Fruit fly (Drosophila melanogaster) whole organism, adult: ENCODE data around the gene CG13658.
A peak's percentile ranks its signal among the peaks of the same experiment; 100 is the strongest.

Experiments used
- CG11617 ChIP-seq: fragments of 200-800 bp; sonication (Bioruptor generic); optimal IDR thresholded peaks from 2 replicates; lab custom pipeline; 2017; ENCODE audit warnings: mild to moderate bottlenecking, missing biosample characterization, missing genetic modification reagents, missing genetic modification characterization
- CG12768 ChIP-seq: fragments of 200-800 bp; sonication (Bioruptor generic); optimal IDR thresholded peaks from 2 replicates; lab custom pipeline; 2017; ENCODE audit warnings: missing biosample characterization, missing genetic modification characterization, mild to moderate bottlenecking, moderate library complexity, missing genetic modification reagents
- CG14711 ChIP-seq: fragments of 200-800 bp; sonication (Bioruptor generic); optimal IDR thresholded peaks from 2 replicates; lab custom pipeline; 2018; ENCODE audit warnings: missing biosample characterization, mild to moderate bottlenecking, missing genetic modification characterization, moderate library complexity
- CG1620 ChIP-seq: fragments of 200-800 bp; sonication (Bioruptor generic); optimal IDR thresholded peaks from 2 replicates; lab custom pipeline; 2016; ENCODE audit warnings: missing biosample characterization, missing genetic modification characterization
- CG33017 ChIP-seq: fragments of 200-800 bp; sonication (Bioruptor generic); optimal IDR thresholded peaks from 2 replicates; lab custom pipeline; 2018; ENCODE audit warnings: missing biosample characterization, mild to moderate bottlenecking, missing genetic modification characterization, moderate library complexity
- CG5204 ChIP-seq: fragments of 200-800 bp; sonication (Bioruptor generic); optimal IDR thresholded peaks from 2 replicates; lab custom pipeline; 2016; ENCODE audit warnings: missing biosample characterization, missing genetic modification characterization
- CG7045 ChIP-seq: fragments of 200-800 bp; sonication (Bioruptor generic); optimal IDR thresholded peaks from 2 replicates; lab custom pipeline; 2017; ENCODE audit warnings: missing biosample characterization, mild to moderate bottlenecking, missing genetic modification characterization
- CG7101 ChIP-seq: fragments of 200-800 bp; sonication (Bioruptor generic); optimal IDR thresholded peaks from 2 replicates; lab custom pipeline; 2018; ENCODE audit warnings: missing biosample characterization, mild to moderate bottlenecking, missing genetic modification characterization, moderate library complexity
- Clk ChIP-seq: fragments of 200-800 bp; sonication (Bioruptor generic); optimal IDR thresholded peaks from 2 replicates; lab custom pipeline; 2017; ENCODE audit warnings: missing biosample characterization, missing genetic modification characterization
- Crg-1 ChIP-seq: fragments of 200-800 bp; sonication (Bioruptor generic); optimal IDR thresholded peaks from 2 replicates; lab custom pipeline; 2016; ENCODE audit warnings: missing biosample characterization, missing genetic modification characterization
- Hr96 ChIP-seq: fragments of 200-800 bp; sonication (Bioruptor generic); optimal IDR thresholded peaks from 2 replicates; lab custom pipeline; 2016; ENCODE audit warnings: missing biosample characterization, missing genetic modification characterization
- Mnt ChIP-seq: fragments of 200-800 bp; sonication (Bioruptor generic); optimal IDR thresholded peaks from 2 replicates; lab custom pipeline; 2016; ENCODE audit warnings: missing biosample characterization, mild to moderate bottlenecking, missing genetic modification characterization
- bab1 ChIP-seq: fragments of 200-800 bp; sonication (Bioruptor generic); optimal IDR thresholded peaks from 3 replicates; lab custom pipeline; 2019; ENCODE audit warnings: missing biosample characterization, mild to moderate bottlenecking, missing genetic modification characterization, moderate library complexity
- cic ChIP-seq: fragments of 200-800 bp; sonication (Bioruptor generic); optimal IDR thresholded peaks from 2 replicates; lab custom pipeline; 2017; ENCODE audit warnings: missing biosample characterization, mild to moderate bottlenecking, missing genetic modification characterization, moderate library complexity
- cnc ChIP-seq, 2 experiments: fragments of >200 bp; optimal IDR thresholded peaks; 2 replicates each; lab custom pipeline; 2017
- kay ChIP-seq: fragments of 200-800 bp; sonication (Bioruptor generic); peaks from one replicate; lab custom pipeline; 2016; ENCODE audit warnings: missing biosample characterization, missing genetic modification characterization, borderline replicate concordance
- ovo ChIP-seq: fragments of 200-800 bp; sonication (Bioruptor generic); optimal IDR thresholded peaks from 2 replicates; lab custom pipeline; 2016; ENCODE audit warnings: missing biosample characterization, missing genetic modification characterization
- pad ChIP-seq: fragments of 200-800 bp; sonication (Bioruptor generic); optimal IDR thresholded peaks from 3 replicates; lab custom pipeline; 2017; ENCODE audit warnings: missing biosample characterization, missing genetic modification characterization, mild to moderate bottlenecking, moderate library complexity, missing genetic modification reagents
- tj ChIP-seq: fragments of 200-800 bp; sonication (Bioruptor generic); optimal IDR thresholded peaks from 3 replicates; lab custom pipeline; 2017; ENCODE audit warnings: missing biosample characterization, mild to moderate bottlenecking, missing genetic modification characterization, moderate library complexity
- toe ChIP-seq: fragments of 200-800 bp; sonication (Bioruptor generic); optimal IDR thresholded peaks from 2 replicates; lab custom pipeline; 2016; ENCODE audit warnings: missing biosample characterization, missing genetic modification characterization

CG13658 gene

DNA sequence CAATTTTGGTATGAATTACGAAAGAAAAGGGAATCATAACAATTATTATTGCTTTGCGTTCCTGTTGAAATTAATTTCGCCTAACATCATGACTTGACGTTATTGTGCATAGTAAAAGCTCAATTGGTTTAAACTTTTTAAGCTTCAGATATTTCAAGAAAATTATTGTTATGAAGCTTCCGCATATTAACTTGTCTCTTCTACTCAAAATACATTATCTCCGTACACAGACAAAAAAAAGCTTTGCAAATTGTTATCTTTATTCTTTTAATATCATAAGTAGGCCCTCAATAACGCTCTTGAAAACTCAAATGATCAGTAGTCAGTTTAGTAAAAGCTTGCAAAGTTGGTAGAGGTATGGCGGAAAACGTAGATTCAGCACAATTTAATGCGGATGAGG, at the start of gene CG13658:
Gene CG13658, plus strand, starts transcription at position 347 of the 400 bp plus-strand sequence.
- TF ChIP-seq CG7045 (GFP tag; lab: Kevin White, UChicago) (no peak), Mnt (no peak), Clk (no peak), CG1620 (GFP tag; lab: Kevin White, UChicago) (no peak), CG5204 (GFP tag; lab: Kevin White, UChicago) (no peak), toe (no peak), CG14711 (no peak), CG7101 (tag; lab: Kevin White, UChicago) (no peak), ovo (GFP tag; lab: Kevin White, UChicago) (no peak), Crg-1 (GFP tag; lab: Kevin White, UChicago) (no peak), bab1 (GFP tag; lab: Kevin White, UChicago) (peak; percentile 14), tj (GFP tag; lab: Kevin White, UChicago) (no peak), CG33017 (tag; lab: Kevin White, UChicago) (no peak), Hr96 (GFP tag; lab: Kevin White, UChicago) (no peak), cic (GFP tag; lab: Kevin White, UChicago) (peak; percentile 59), pad (GFP tag; lab: Kevin White, UChicago) (no peak), kay (GFP tag; lab: Kevin White, UChicago) (peak; percentile 90), CG12768 (GFP tag; lab: Kevin White, UChicago) (peak; percentile 13), CG11617 (no peak), cnc (optimal IDR thresholded peaks at IDR 0.05; lab: Kevin White, UChicago) (peak in 1 of 2 experiments; percentile 81)

DNA sequence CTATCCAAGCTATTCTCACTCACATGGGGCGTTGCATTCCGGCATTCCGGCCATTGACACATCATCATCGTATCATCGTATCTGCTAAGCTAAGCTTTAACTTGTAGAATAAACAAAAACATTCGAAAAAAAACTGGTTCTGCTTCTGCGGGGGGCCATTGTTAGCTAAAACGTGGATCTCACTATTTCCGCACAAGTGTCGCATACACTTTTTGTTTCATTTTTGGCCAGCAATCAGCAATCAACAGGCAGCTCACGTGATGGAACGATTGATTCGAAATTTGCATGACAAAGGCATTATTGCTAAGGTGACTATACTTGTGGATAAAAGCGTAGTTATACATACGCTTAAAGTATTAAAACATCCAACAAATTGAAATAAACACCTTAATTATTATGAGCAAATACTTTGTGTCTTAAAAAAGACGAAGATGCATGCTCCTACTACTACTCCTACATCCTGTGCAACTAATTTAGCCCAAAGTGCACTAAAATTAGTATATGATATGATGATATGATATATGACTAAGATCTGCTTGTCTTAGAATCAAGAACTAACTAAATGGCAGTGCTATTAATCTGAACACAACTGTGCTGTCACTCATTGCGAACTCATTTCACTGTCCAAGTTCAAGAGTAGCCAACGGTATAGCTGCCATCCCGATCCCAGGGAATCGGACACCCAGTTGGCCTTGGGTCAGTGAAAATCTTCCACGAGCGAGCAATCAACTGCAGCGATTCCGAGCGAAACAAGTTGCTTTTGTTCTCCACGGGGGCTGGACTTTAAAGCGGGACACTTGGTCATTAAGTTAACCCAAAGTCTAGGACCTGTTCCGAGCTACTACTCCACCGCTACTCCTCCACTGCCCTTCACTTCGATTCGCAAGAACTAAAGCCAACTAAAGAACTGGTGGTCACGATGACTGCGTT, 48.2 kb upstream of the CG13658 start:
- TF ChIP-seq CG1620 (GFP tag; lab: Kevin White, UChicago) (no peak), Clk (no peak), Mnt (no peak), CG33017 (tag; lab: Kevin White, UChicago) (no peak), CG5204 (GFP tag; lab: Kevin White, UChicago) (no peak), toe (no peak), CG7045 (GFP tag; lab: Kevin White, UChicago) (no peak), Crg-1 (GFP tag; lab: Kevin White, UChicago) (no peak), pad (GFP tag; lab: Kevin White, UChicago) (no peak), cnc (optimal IDR thresholded peaks at IDR 0.05; lab: Kevin White, UChicago) (no peak), tj (GFP tag; lab: Kevin White, UChicago) (no peak), CG12768 (GFP tag; lab: Kevin White, UChicago) (no peak)

DNA sequence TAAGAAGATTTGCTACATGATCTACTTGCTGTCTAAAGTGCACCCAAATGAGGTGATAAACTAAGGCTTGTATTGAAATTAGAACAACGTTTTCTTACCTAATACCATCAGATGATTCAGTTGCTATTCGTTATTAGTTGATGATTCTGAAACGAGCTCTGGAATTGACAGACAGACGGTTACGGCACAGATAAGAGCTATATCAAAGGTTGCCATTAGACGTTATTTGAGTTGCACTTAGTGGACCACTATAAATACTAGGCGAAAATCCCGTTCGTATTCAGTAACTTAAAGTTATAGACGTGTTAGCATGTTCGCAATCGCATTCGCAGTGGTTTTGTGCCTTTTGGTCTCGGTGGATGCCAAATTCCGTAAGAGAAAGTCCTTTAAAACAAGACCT, 47.4 kb upstream of the CG13658 start, which contains the start of gene to:
Gene to, plus strand, starts transcription at position 301 of the 400 bp plus-strand sequence.
- no peak for TF ChIP-seq Mnt
- no peak for TF ChIP-seq CG1620 (GFP tag; lab: Kevin White, UChicago)
- TF ChIP-seq cic (GFP tag; lab: Kevin White, UChicago) = no peak
- TF ChIP-seq CG11617 = no peak
- TF ChIP-seq bab1 (GFP tag; lab: Kevin White, UChicago) = no peak
- no peak for TF ChIP-seq CG33017 (tag; lab: Kevin White, UChicago)
- no peak for TF ChIP-seq kay (GFP tag; lab: Kevin White, UChicago)

DNA sequence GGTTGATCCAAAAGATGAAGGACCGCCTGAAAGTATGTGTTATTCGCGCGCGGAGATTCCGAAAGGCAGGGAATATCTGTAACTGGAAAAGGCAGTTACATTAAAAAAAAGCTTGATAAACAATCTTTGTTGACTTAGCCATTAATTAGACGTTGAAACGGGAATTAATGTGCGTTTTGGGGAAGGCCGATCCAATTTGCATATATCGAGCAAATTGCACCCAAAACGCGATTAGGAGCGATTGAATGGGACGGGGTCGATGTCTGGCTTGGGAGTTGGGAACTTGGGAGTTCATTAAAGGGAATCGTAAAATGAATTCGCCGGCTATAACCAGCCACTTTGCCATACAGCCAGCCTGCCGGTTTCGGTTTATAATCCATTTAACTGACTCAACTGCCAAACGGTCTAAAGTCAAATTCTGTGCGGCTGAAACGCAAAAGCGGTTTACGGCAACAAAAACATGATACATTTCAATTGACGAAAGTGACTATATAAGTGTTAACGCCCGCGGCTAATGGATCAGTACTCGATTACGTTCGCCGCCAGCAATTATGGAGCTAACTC, 45.7 kb upstream of the CG13658 start, which contains the start of gene CG11854:
Gene CG11854, plus strand, starts transcription at position 514 of the 564 bp plus-strand sequence.
- TF ChIP-seq CG12768 (GFP tag; lab: Kevin White, UChicago) (no peak), tj (GFP tag; lab: Kevin White, UChicago) (no peak), ovo (GFP tag; lab: Kevin White, UChicago) (no peak), CG11617 (no peak), Mnt (no peak), cic (GFP tag; lab: Kevin White, UChicago) (no peak), CG14711 (no peak), kay (GFP tag; lab: Kevin White, UChicago) (no peak), CG5204 (GFP tag; lab: Kevin White, UChicago) (no peak), CG7101 (tag; lab: Kevin White, UChicago) (no peak), cnc (optimal IDR thresholded peaks at IDR 0.05; lab: Kevin White, UChicago) (no peak), CG33017 (tag; lab: Kevin White, UChicago) (no peak), CG1620 (GFP tag; lab: Kevin White, UChicago) (no peak), toe (no peak), Crg-1 (GFP tag; lab: Kevin White, UChicago) (no peak), bab1 (GFP tag; lab: Kevin White, UChicago) (no peak), Clk (no peak), Hr96 (GFP tag; lab: Kevin White, UChicago) (no peak), pad (GFP tag; lab: Kevin White, UChicago) (no peak)

DNA sequence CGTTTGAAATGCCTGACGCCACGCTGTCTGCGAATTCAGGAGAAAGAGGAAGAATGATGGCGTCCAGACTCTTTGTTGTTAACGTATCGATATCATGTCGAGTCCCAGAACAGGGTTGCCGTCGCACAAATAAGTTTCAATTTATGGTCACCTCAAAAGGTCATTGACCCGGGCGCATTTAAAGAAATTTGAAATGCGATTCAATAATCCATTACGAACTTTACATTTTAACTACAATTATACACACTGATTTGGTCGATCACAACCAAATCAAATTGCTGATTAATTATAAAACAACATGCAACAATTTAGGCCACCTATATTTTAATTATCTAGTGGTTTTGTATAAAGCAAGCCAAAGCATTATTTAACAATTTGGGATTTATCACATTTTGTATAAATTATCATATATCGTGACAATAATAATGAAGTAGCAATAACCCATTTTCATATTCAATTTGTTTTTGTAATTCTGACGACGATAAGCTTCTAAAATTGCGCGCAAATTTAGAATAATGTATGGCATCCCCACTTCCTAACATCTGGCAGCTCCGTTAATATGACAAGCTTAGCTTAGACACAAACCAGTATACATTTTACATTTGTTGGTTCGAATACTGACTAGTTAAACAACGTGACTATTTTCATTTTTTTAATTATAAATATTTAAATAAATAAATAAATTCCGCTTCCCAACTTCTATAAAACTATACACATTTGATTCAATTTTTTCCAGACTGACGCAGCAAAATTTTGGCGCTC, 42.0 kb upstream of the CG13658 start, which contains the start of gene bam:
Gene bam, minus strand, starts transcription at position 58 of the 762 bp plus-strand sequence.
- TF ChIP-seq Clk (no peak), kay (GFP tag; lab: Kevin White, UChicago) (peak; percentile 71), CG7101 (tag; lab: Kevin White, UChicago) (no peak), CG7045 (GFP tag; lab: Kevin White, UChicago) (no peak), toe (no peak), CG11617 (no peak), tj (GFP tag; lab: Kevin White, UChicago) (no peak), CG1620 (GFP tag; lab: Kevin White, UChicago) (no peak), pad (GFP tag; lab: Kevin White, UChicago) (no peak), CG14711 (peak; percentile 67), Hr96 (GFP tag; lab: Kevin White, UChicago) (no peak), CG12768 (GFP tag; lab: Kevin White, UChicago) (no peak), cic (GFP tag; lab: Kevin White, UChicago) (no peak), CG33017 (tag; lab: Kevin White, UChicago) (no peak), cnc (optimal IDR thresholded peaks at IDR 0.05; lab: Kevin White, UChicago) (no peak), Crg-1 (GFP tag; lab: Kevin White, UChicago) (peak; percentile 53), ovo (GFP tag; lab: Kevin White, UChicago) (no peak), bab1 (GFP tag; lab: Kevin White, UChicago) (peak; percentile 44), Mnt (peak; percentile 44), CG5204 (GFP tag; lab: Kevin White, UChicago) (no peak)
